Fruit fly (Drosophila melanogaster) whole organism: ENCODE results near the gene Grip.

Experiments used
- CG8478 ChIP-seq: fragments of >200 bp; optimal IDR thresholded peaks from 2 replicates; lab custom pipeline; 2018; ENCODE audit warnings: inconsistent platforms
- pan ChIP-seq: fragments of >200 bp; optimal IDR thresholded peaks from 2 replicates; lab custom pipeline; 2017
- psq ChIP-seq: fragments of >200 bp; optimal IDR thresholded peaks from 2 replicates; lab custom pipeline; 2017
- usp ChIP-seq: fragments of >200 bp; optimal IDR thresholded peaks from 2 replicates; lab custom pipeline; 2017; ENCODE audit warnings: missing biosample characterization, missing genetic modification characterization, mixed read lengths

DNA sequence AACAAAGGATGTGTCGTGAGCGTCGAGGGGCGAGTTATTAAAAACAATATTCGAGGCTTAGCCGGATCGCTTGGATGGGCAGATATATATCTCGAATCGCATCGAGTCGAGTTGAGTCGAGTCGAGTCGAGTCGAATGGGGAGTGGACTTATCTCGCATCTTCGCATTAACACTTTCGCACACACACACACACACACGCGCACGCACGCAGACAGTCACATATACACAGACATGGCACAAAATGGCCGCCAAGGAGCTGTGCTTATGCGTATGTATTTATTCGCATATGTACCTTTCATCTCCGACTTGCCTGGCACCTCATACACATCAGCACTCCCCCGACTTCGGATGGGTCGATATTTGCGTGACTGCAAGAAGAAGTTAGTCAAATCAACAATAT is 31.9 kb downstream of the Grip start:
- no peak for TF ChIP-seq psq
- no peak for TF ChIP-seq usp (GFP tag; lab: Kevin White, UChicago)
- TF ChIP-seq CG8478 (lab: Kevin White, UChicago), result no peak
- TF ChIP-seq pan (lab: Kevin White, UChicago), result no peak
